Fruit fly (Drosophila melanogaster) whole organism, embryonic: ENCODE results near the gene CG33191.
A peak's percentile ranks its signal among the peaks of the same experiment; 100 is the strongest.

Experiments used
- Ada2b ChIP-seq: fragments of 200-800 bp; sonication (Bioruptor generic); IDR thresholded peaks from 2 replicates; pipeline ENCODE4 v1.3.6; 2022; ENCODE audit warnings: missing biosample characterization, missing genetic modification characterization
- C15 ChIP-seq: fragments of 200-800 bp; sonication (Bioruptor generic); IDR thresholded peaks from 3 replicates; pipeline ENCODE4 v1.3.6; 2022; ENCODE audit warnings: missing biosample characterization, missing genetic modification characterization
- CG10979 ChIP-seq: fragments of 200-800 bp; sonication (Bioruptor generic); optimal IDR thresholded peaks from 2 replicates; lab custom pipeline; 2018; ENCODE audit warnings: missing biosample characterization, mild to moderate bottlenecking, missing genetic modification characterization, moderate library complexity
- CG11456 ChIP-seq: fragments of 200-800 bp; sonication (Bioruptor generic); IDR thresholded peaks from 3 replicates; pipeline ENCODE4 v1.3.6; 2022; ENCODE audit warnings: missing biosample characterization, missing genetic modification characterization
- CG12071 ChIP-seq: fragments of 200-800 bp; sonication (Bioruptor generic); optimal IDR thresholded peaks from 3 replicates; lab custom pipeline; 2018; ENCODE audit warnings: missing biosample characterization, mild to moderate bottlenecking, missing genetic modification characterization
- CG13424 ChIP-seq: fragments of 200-800 bp; sonication (Bioruptor generic); optimal IDR thresholded peaks from 2 replicates; lab custom pipeline; 2019; ENCODE audit warnings: missing biosample characterization, mild to moderate bottlenecking, missing genetic modification characterization, moderate library complexity
- CG14050 ChIP-seq: fragments of 200-800 bp; sonication (Bioruptor generic); IDR thresholded peaks from 3 replicates; pipeline ENCODE4 v1.3.6; 2022; ENCODE audit warnings: missing biosample characterization, missing genetic modification characterization
- CG15514 ChIP-seq: fragments of 200-800 bp; sonication (Bioruptor generic); optimal IDR thresholded peaks from 3 replicates; lab custom pipeline; 2017; ENCODE audit warnings: missing biosample characterization, missing genetic modification characterization, mild to moderate bottlenecking, moderate library complexity, missing genetic modification reagents
- CG17328 ChIP-seq: fragments of 200-800 bp; sonication (Bioruptor generic); IDR thresholded peaks from 2 replicates; pipeline ENCODE4 v1.3.6; 2022; ENCODE audit warnings: missing biosample characterization, missing genetic modification characterization
- CG3163 ChIP-seq: fragments of 200-800 bp; sonication (Bioruptor generic); optimal IDR thresholded peaks from 3 replicates; lab custom pipeline; 2016; ENCODE audit warnings: missing biosample characterization, missing genetic modification characterization
- CG32767 ChIP-seq: fragments of 200-800 bp; sonication (Bioruptor generic); IDR thresholded peaks from 2 replicates; pipeline ENCODE4 v1.3.6; 2022; ENCODE audit warnings: missing biosample characterization, missing genetic modification characterization
- CG43689 ChIP-seq: fragments of 200-800 bp; sonication (Bioruptor generic); IDR thresholded peaks from 2 replicates; pipeline ENCODE4 v1.3.6; 2022; ENCODE audit warnings: missing biosample characterization, missing genetic modification characterization
- CG7357 ChIP-seq: fragments of 200-800 bp; sonication (Bioruptor generic); IDR thresholded peaks from 3 replicates; pipeline ENCODE4 v1.3.6; 2022; ENCODE audit warnings: missing biosample characterization, missing genetic modification characterization
- CG7786 ChIP-seq: fragments of 200-800 bp; sonication (Bioruptor generic); optimal IDR thresholded peaks from 2 replicates; lab custom pipeline; 2016; ENCODE audit warnings: missing biosample characterization, missing genetic modification characterization
- CG8765 ChIP-seq: fragments of 200-800 bp; sonication (Bioruptor generic); IDR thresholded peaks from 2 replicates; pipeline ENCODE4 v1.3.6; 2022; ENCODE audit warnings: missing biosample characterization, missing genetic modification characterization
- CG9609 ChIP-seq: fragments of 200-800 bp; sonication (Bioruptor generic); optimal IDR thresholded peaks from 3 replicates; lab custom pipeline; 2016; ENCODE audit warnings: missing biosample characterization, missing genetic modification characterization
- CG9817 ChIP-seq: fragments of 200-800 bp; sonication (Bioruptor generic); optimal IDR thresholded peaks from 2 replicates; lab custom pipeline; 2018; ENCODE audit warnings: missing biosample characterization, mild to moderate bottlenecking, missing genetic modification characterization, moderate library complexity
- Drgx ChIP-seq: fragments of 200-800 bp; sonication (Bioruptor generic); IDR thresholded peaks from 2 replicates; pipeline ENCODE4 v1.3.6; 2022; ENCODE audit warnings: missing biosample characterization, missing genetic modification characterization
- E2f1 ChIP-seq: fragments of 200-800 bp; sonication (Bioruptor generic); IDR thresholded peaks from 2 replicates; pipeline ENCODE4 v1.3.6; 2022; ENCODE audit warnings: missing biosample characterization, missing genetic modification characterization
- Ets65A ChIP-seq: fragments of 200-800 bp; sonication (Bioruptor generic); peaks from one replicate; lab custom pipeline; 2016; ENCODE audit warnings: missing biosample characterization, missing genetic modification characterization
- HLH3B ChIP-seq: fragments of 200-800 bp; sonication (Bioruptor generic); IDR thresholded peaks from 2 replicates; pipeline ENCODE4 v1.3.6; 2022; ENCODE audit warnings: missing biosample characterization, missing genetic modification characterization
- Hmr ChIP-seq: fragments of 200-800 bp; sonication (Bioruptor generic); optimal IDR thresholded peaks from 3 replicates; lab custom pipeline; 2017; ENCODE audit warnings: mild to moderate bottlenecking, missing biosample characterization, missing genetic modification reagents, missing genetic modification characterization
- Hr3 ChIP-seq: fragments of 200-800 bp; sonication (Bioruptor generic); optimal IDR thresholded peaks from 3 replicates; lab custom pipeline; 2016; ENCODE audit warnings: missing biosample characterization, missing genetic modification characterization
- NFAT ChIP-seq: fragments of 200-800 bp; sonication (Bioruptor generic); IDR thresholded peaks from 2 replicates; pipeline ENCODE4 v1.3.6; 2022; ENCODE audit warnings: missing biosample characterization, missing genetic modification characterization
- NfI ChIP-seq: fragments of 200-800 bp; sonication (Bioruptor generic); optimal IDR thresholded peaks from 3 replicates; lab custom pipeline; 2018; ENCODE audit warnings: missing biosample characterization, mild to moderate bottlenecking, missing genetic modification characterization, moderate library complexity
- Oli ChIP-seq: fragments of 200-800 bp; sonication (Bioruptor generic); optimal IDR thresholded peaks from 2 replicates; lab custom pipeline; 2018; ENCODE audit warnings: missing biosample characterization, mild to moderate bottlenecking, missing genetic modification characterization, moderate library complexity
- Ravus ChIP-seq: fragments of 200-800 bp; sonication (Bioruptor generic); IDR thresholded peaks from 2 replicates; pipeline ENCODE4 v1.3.6; 2022; ENCODE audit warnings: missing biosample characterization, missing genetic modification characterization
- Scr ChIP-seq: fragments of 200-800 bp; sonication (Bioruptor generic); IDR thresholded peaks from 2 replicates; pipeline ENCODE4 v1.3.6; 2022; ENCODE audit warnings: missing biosample characterization, missing genetic modification characterization; ENCODE audit not compliant: partially characterized antibody
- Trl ChIP-seq, 3 experiments: fragments of >200 bp in 2 of 3; fragments of 200-800 bp in 1 of 3; sonication (Bioruptor generic) in 1 of 3; optimal IDR thresholded peaks; 2 replicates in 1 of 3; 3 replicates in 2 of 3; lab custom pipeline; 2016 to 2017; ENCODE audit warnings: missing biosample characterization in 1 of 3, missing genetic modification characterization in 1 of 3
- Vsx1 ChIP-seq: fragments of 200-800 bp; sonication (Bioruptor generic); optimal IDR thresholded peaks from 2 replicates; lab custom pipeline; 2017; ENCODE audit warnings: missing biosample characterization, mild to moderate bottlenecking, missing genetic modification characterization, missing genetic modification reagents
- Xrp1 ChIP-seq: fragments of 200-800 bp; sonication (Bioruptor generic); IDR thresholded peaks from 2 replicates; pipeline ENCODE4 v1.3.6; 2022; ENCODE audit warnings: missing biosample characterization, missing genetic modification characterization
- al ChIP-seq: fragments of 200-800 bp; sonication (Bioruptor generic); IDR thresholded peaks from 2 replicates; pipeline ENCODE4 v1.3.6; 2022; ENCODE audit warnings: missing biosample characterization, missing genetic modification characterization
- ase ChIP-seq: fragments of 200-800 bp; sonication (Bioruptor generic); IDR thresholded peaks from 3 replicates; pipeline ENCODE4 v1.3.6; 2022; ENCODE audit warnings: missing biosample characterization, missing genetic modification characterization
- btn ChIP-seq: fragments of 200-800 bp; sonication (Bioruptor generic); optimal IDR thresholded peaks from 2 replicates; lab custom pipeline; 2016; ENCODE audit warnings: missing biosample characterization, missing genetic modification characterization
- ci ChIP-seq: fragments of 200-800 bp; sonication (Bioruptor generic); IDR thresholded peaks from 3 replicates; pipeline ENCODE4 v1.3.6; 2022; ENCODE audit warnings: missing biosample characterization, missing genetic modification characterization
- dm ChIP-seq: fragments of 200-800 bp; sonication (Bioruptor generic); optimal IDR thresholded peaks from 3 replicates; lab custom pipeline; 2016; ENCODE audit warnings: missing biosample characterization, missing genetic modification characterization
- esg ChIP-seq: fragments of 200-800 bp; sonication (Bioruptor generic); conservative IDR thresholded peaks from 2 replicates; pipeline ENCODE4 v1.3.6; 2022; ENCODE audit warnings: missing biosample characterization, missing genetic modification characterization
- eyg ChIP-seq: fragments of 200-800 bp; sonication (Bioruptor generic); optimal IDR thresholded peaks from 3 replicates; lab custom pipeline; 2016; ENCODE audit warnings: missing biosample characterization, missing genetic modification characterization
- gce ChIP-seq: fragments of 200-800 bp; sonication (Bioruptor generic); IDR thresholded peaks from 3 replicates; pipeline ENCODE4 v1.3.6; 2022; ENCODE audit warnings: missing biosample characterization, missing genetic modification characterization
- insv ChIP-seq, 2 experiments: fragments of 200-800 bp; sonication (Bioruptor generic); optimal IDR thresholded peaks; 3 replicates each; lab custom pipeline; 2016 to 2018; ENCODE audit warnings: missing biosample characterization in 2 of 2, missing genetic modification characterization in 2 of 2
- ken ChIP-seq: fragments of 200-800 bp; sonication (Bioruptor generic); IDR thresholded peaks from 3 replicates; pipeline ENCODE4 v1.3.6; 2022; ENCODE audit warnings: missing biosample characterization, missing genetic modification characterization
- klu ChIP-seq: fragments of 200-800 bp; sonication (Bioruptor generic); IDR thresholded peaks from 2 replicates; pipeline ENCODE4 v1.3.6; 2022; ENCODE audit warnings: missing biosample characterization, missing genetic modification characterization
- luna ChIP-seq: fragments of 200-800 bp; sonication (Bioruptor generic); optimal IDR thresholded peaks from 2 replicates; lab custom pipeline; 2016; ENCODE audit warnings: missing biosample characterization, missing genetic modification characterization
- nmo ChIP-seq: fragments of 200-800 bp; sonication (Bioruptor generic); optimal IDR thresholded peaks from 2 replicates; lab custom pipeline; 2018; ENCODE audit warnings: missing biosample characterization, mild to moderate bottlenecking, missing genetic modification characterization, moderate library complexity
- pb ChIP-seq: fragments of 200-800 bp; sonication (Bioruptor generic); optimal IDR thresholded peaks from 3 replicates; lab custom pipeline; 2016; ENCODE audit warnings: missing biosample characterization, missing genetic modification characterization
- pnt ChIP-seq: fragments of 200-800 bp; sonication (Bioruptor generic); optimal IDR thresholded peaks from 3 replicates; lab custom pipeline; 2016; ENCODE audit warnings: missing biosample characterization, missing genetic modification characterization
- prd ChIP-seq, 3 experiments: fragments of >200 bp in 2 of 3; fragments of 200-800 bp in 1 of 3; sonication (Bioruptor generic) in 1 of 3; optimal IDR thresholded peaks in 2 of 3; IDR thresholded peaks in 1 of 3; 2 replicates in 2 of 3; 3 replicates in 1 of 3; pipeline versions ENCODE4 v1.3.6 to Lab custom; 2017 to 2022; ENCODE audit warnings: missing biosample characterization in 1 of 3, missing genetic modification characterization in 1 of 3
- tll ChIP-seq, 2 experiments: fragments of 200-800 bp in 1 of 2; fragments of >200 bp in 1 of 2; sonication (Bioruptor generic) in 1 of 2; optimal IDR thresholded peaks; 2 replicates each; lab custom pipeline; 2017 to 2019; ENCODE audit warnings: missing biosample characterization in 2 of 2, missing genetic modification characterization in 2 of 2, mild to moderate bottlenecking in 1 of 2, moderate library complexity in 1 of 2
- vvl ChIP-seq: fragments of 200-800 bp; sonication (Bioruptor generic); IDR thresholded peaks from 2 replicates; pipeline ENCODE4 v1.3.6; 2022; ENCODE audit warnings: missing biosample characterization, missing genetic modification characterization
- zfh2 ChIP-seq: fragments of 200-800 bp; sonication (Bioruptor generic); optimal IDR thresholded peaks from 2 replicates; lab custom pipeline; 2016; ENCODE audit warnings: missing biosample characterization, missing genetic modification characterization

The CG33191 gene

DNA sequence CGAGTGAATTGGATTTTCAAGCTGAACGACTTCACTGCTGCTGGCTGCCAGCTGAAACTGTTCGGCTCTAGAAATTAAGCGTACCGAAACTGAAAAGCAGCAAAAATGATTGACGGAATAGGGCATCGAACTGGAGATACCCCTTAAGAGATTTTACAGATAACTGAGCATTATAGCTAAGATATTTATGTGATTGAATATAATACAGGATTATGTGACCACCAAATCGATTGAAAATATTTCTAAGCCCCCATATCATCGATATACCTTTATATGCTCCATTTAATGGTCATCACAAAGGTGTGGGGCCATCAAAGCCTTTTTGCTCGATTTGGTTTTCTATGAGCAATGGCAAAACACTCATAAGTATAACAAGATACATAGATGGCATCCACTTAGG lies 5.1 kb upstream of the CG33191 start (continued):
- no peak for TF ChIP-seq prd (optimal IDR thresholded peaks at IDR 0.05; lab: Kevin White, UChicago)
- peak; percentile 63 for TF ChIP-seq prd (GFP tag; IDR thresholded peaks at IDR 0.05; lab: Robert Waterston, UW)
- peak; percentile 44; the same call in 1 of the 2 replicates for TF ChIP-seq CG17328 (GFP tag; lab: Robert Waterston, UW)
- peak; percentile 58 for TF ChIP-seq esg (GFP tag; lab: Robert Waterston, UW)
- peak; percentile 74 for TF ChIP-seq HLH3B (GFP tag; lab: Robert Waterston, UW)
- no peak for TF ChIP-seq insv (GFP tag; optimal IDR thresholded peaks at IDR 0.05; lab: Kevin White, UChicago)
- TF ChIP-seq luna (GFP tag; lab: Kevin White, UChicago): no peak
- TF ChIP-seq ase (GFP tag; lab: Robert Waterston, UW): no peak
- peak; percentile 35; the same call in 1 of the 2 replicates for TF ChIP-seq al (GFP tag; lab: Robert Waterston, UW)
- TF ChIP-seq CG15514 (GFP tag; lab: Kevin White, UChicago): peak; percentile 19
- TF ChIP-seq dm (GFP tag; lab: Kevin White, UChicago): peak; percentile 33
- TF ChIP-seq CG11456 (GFP tag; lab: Robert Waterston, UW): peak; percentile 70; the same call in 1 of the 3 replicates
- TF ChIP-seq btn (GFP tag; lab: Kevin White, UChicago): peak; percentile 23
- TF ChIP-seq CG32767 (GFP tag; lab: Robert Waterston, UW): peak; percentile 47; the same call in 1 of the 2 replicates
- 0 out of 3 replicates have a peak, but pooled peaks have one; percentile 44 for TF ChIP-seq CG7357 (GFP tag; lab: Robert Waterston, UW)
- TF ChIP-seq NfI (GFP tag; lab: Kevin White, UChicago): peak; percentile 22
- TF ChIP-seq eyg (GFP tag; lab: Kevin White, UChicago): no peak
- no peak for TF ChIP-seq Scr (GFP tag; lab: Robert Waterston, UW)
- peak; percentile 76 for TF ChIP-seq Drgx (GFP tag; lab: Robert Waterston, UW)
- TF ChIP-seq CG12071 (GFP tag; lab: Kevin White, UChicago): peak; percentile 49
- TF ChIP-seq zfh2 (GFP tag; lab: Kevin White, UChicago): peak; percentile 50
- TF ChIP-seq tll (GFP tag; optimal IDR thresholded peaks at IDR 0.05; lab: Kevin White, UChicago): no peak
- TF ChIP-seq klu (GFP tag; lab: Robert Waterston, UW): no peak
- peak; percentile 44 for TF ChIP-seq Hmr
- peak; percentile 59 for TF ChIP-seq Oli (tag; lab: Kevin White, UChicago)
- peak; percentile 5 for TF ChIP-seq Hr3 (GFP tag; lab: Kevin White, UChicago)
- TF ChIP-seq CG43689 (GFP tag; lab: Robert Waterston, UW): 0 out of 2 replicates have a peak, but pooled peaks have one; percentile 36
- peak; percentile 58 for TF ChIP-seq CG13424 (tag; lab: Kevin White, UChicago)
- TF ChIP-seq ken (GFP tag; lab: Robert Waterston, UW): peak; percentile 27; the same call in 1 of the 3 replicates
- peak; percentile 53 for TF ChIP-seq pnt (GFP tag; lab: Kevin White, UChicago)
- TF ChIP-seq Trl (optimal IDR thresholded peaks at IDR 0.05; lab: Kevin White, UChicago): no peak
- peak; percentile 24 for TF ChIP-seq Trl (GFP tag; optimal IDR thresholded peaks at IDR 0.05; lab: Kevin White, UChicago)
- TF ChIP-seq CG8765 (GFP tag; lab: Robert Waterston, UW): no peak
- TF ChIP-seq Ravus (GFP tag; lab: Robert Waterston, UW): 0 out of 2 replicates have a peak, but pooled peaks have one; percentile 2
- TF ChIP-seq gce (GFP tag; lab: Robert Waterston, UW): no peak
- TF ChIP-seq Vsx1 (GFP tag; lab: Kevin White, UChicago): no peak
- peak; percentile 66 for TF ChIP-seq Xrp1 (GFP tag; lab: Robert Waterston, UW)
- peak; percentile 55; the same call in 1 of the 2 replicates for TF ChIP-seq E2f1 (GFP tag; lab: Robert Waterston, UW)
- no peak for TF ChIP-seq CG10979 (tag; lab: Kevin White, UChicago)
- peak; percentile 77 for TF ChIP-seq Ada2b (GFP tag; lab: Robert Waterston, UW)
- TF ChIP-seq NFAT: peak; percentile 52; the same call in 1 of the 2 replicates
- TF ChIP-seq vvl (GFP tag; lab: Robert Waterston, UW): peak; percentile 80
- peak; percentile 3 for TF ChIP-seq pb (GFP tag; lab: Kevin White, UChicago)
- peak; percentile 56 for TF ChIP-seq CG9817 (tag; lab: Kevin White, UChicago)
- no peak for TF ChIP-seq C15
- peak; percentile 2 for TF ChIP-seq CG9609 (GFP tag; lab: Kevin White, UChicago)
- TF ChIP-seq CG3163: no peak
- peak; percentile 85 for TF ChIP-seq Ets65A (GFP tag; lab: Kevin White, UChicago)
- peak; percentile 44; the same call in 1 of the 3 replicates for TF ChIP-seq CG14050 (GFP tag; lab: Robert Waterston, UW)
- peak; percentile 77 for TF ChIP-seq ci (GFP tag; lab: Robert Waterston, UW)
- TF ChIP-seq CG7786: peak; percentile 10
- TF ChIP-seq nmo: peak; percentile 22
